Worm (Caenorhabditis elegans) whole organism, L2 larva: ENCODE data around the gene F37A8.2.

ENCODE experiments used
- C34F6.9 ChIP-seq: fragments of 150-350 bp; optimal IDR thresholded peaks from 2 replicates; lab custom pipeline; 2014; ENCODE audit warnings: missing biosample characterization, missing genetic modification characterization
- F13H6.1 ChIP-seq: sonication (generic microtip); optimal IDR thresholded peaks from 2 replicates; lab custom pipeline; 2016; ENCODE audit warnings: missing genetic modification characterization, missing compliant biosample characterization
- R02D3.7 ChIP-seq: fragments of 150-350 bp; optimal IDR thresholded peaks from 2 replicates; lab custom pipeline; 2014; ENCODE audit warnings: missing biosample characterization, missing genetic modification characterization
- Y55F3AM.14 ChIP-seq: fragments of 200-800 bp; sonication (Bioruptor generic); optimal IDR thresholded peaks from 2 replicates; lab custom pipeline; 2018; ENCODE audit warnings: mild to moderate bottlenecking, missing genetic modification characterization, missing compliant biosample characterization
- aly-2 ChIP-seq: fragments of 150-350 bp; optimal IDR thresholded peaks from 2 replicates; lab custom pipeline; 2014; ENCODE audit warnings: missing biosample characterization, missing genetic modification characterization
- ceh-16 ChIP-seq: fragments of 150-350 bp; optimal IDR thresholded peaks from 2 replicates; lab custom pipeline; 2014; ENCODE audit warnings: missing biosample characterization, missing genetic modification characterization
- ceh-82 ChIP-seq: fragments of 150-350 bp; optimal IDR thresholded peaks from 2 replicates; lab custom pipeline; 2014; ENCODE audit warnings: missing biosample characterization, missing genetic modification characterization
- dmd-4 ChIP-seq: sonication (generic microtip); optimal IDR thresholded peaks from 2 replicates; lab custom pipeline; 2017; ENCODE audit warnings: missing biosample characterization, missing genetic modification characterization
- egl-27 ChIP-seq: sonication (generic microtip); optimal IDR thresholded peaks from 3 replicates; lab custom pipeline; 2017; ENCODE audit warnings: missing biosample characterization, missing genetic modification reagents, missing genetic modification characterization
- elt-1 ChIP-seq: fragments of 150-350 bp; optimal IDR thresholded peaks from 2 replicates; lab custom pipeline; 2014; ENCODE audit warnings: missing biosample characterization, missing genetic modification characterization
- gmeb-1 ChIP-seq: fragments of 150-350 bp; optimal IDR thresholded peaks from 2 replicates; lab custom pipeline; 2014; ENCODE audit warnings: missing biosample characterization, missing genetic modification characterization
- lin-11 ChIP-seq: fragments of 150-350 bp; sonication (generic microtip); optimal IDR thresholded peaks from 2 replicates; lab custom pipeline; 2014; ENCODE audit warnings: missing biosample characterization, missing genetic modification characterization, inconsistent platforms, mixed read lengths
- lin-13 ChIP-seq: fragments of 150-350 bp; optimal IDR thresholded peaks from 2 replicates; lab custom pipeline; 2014; ENCODE audit warnings: missing biosample characterization, missing genetic modification reagents, missing genetic modification characterization
- lsy-2 ChIP-seq, 2 experiments: fragments of 150-350 bp in 1 of 2; sonication (generic microtip) in 1 of 2; optimal IDR thresholded peaks; 2 replicates each; lab custom pipeline; 2014 to 2017; ENCODE audit warnings: missing biosample characterization in 2 of 2, missing genetic modification characterization in 2 of 2
- mab-5 ChIP-seq: fragments of 150-350 bp; optimal IDR thresholded peaks from 2 replicates; lab custom pipeline; 2014; ENCODE audit warnings: missing biosample characterization, missing genetic modification characterization
- mbf-1 ChIP-seq: sonication (generic microtip); optimal IDR thresholded peaks from 2 replicates; lab custom pipeline; 2017; ENCODE audit warnings: missing biosample characterization, missing genetic modification characterization
- mdl-1 ChIP-seq, 2 experiments: fragments of 150-350 bp in 1 of 2; sonication (generic microtip) in 1 of 2; optimal IDR thresholded peaks; 2 replicates each; lab custom pipeline; 2017; ENCODE audit warnings: missing biosample characterization in 2 of 2, missing genetic modification characterization in 2 of 2
- nhr-10 ChIP-seq: sonication (generic microtip); optimal IDR thresholded peaks from 2 replicates; lab custom pipeline; 2017; ENCODE audit warnings: missing biosample characterization, missing genetic modification characterization
- nhr-11 ChIP-seq: fragments of 150-350 bp; optimal IDR thresholded peaks from 2 replicates; lab custom pipeline; 2014; ENCODE audit warnings: missing biosample characterization, missing genetic modification characterization
- nhr-12 ChIP-seq: fragments of 150-350 bp; optimal IDR thresholded peaks from 2 replicates; lab custom pipeline; 2014; ENCODE audit warnings: missing biosample characterization, missing genetic modification characterization
- nhr-129 ChIP-seq: fragments of 150-350 bp; optimal IDR thresholded peaks from 2 replicates; lab custom pipeline; 2014; ENCODE audit warnings: missing biosample characterization, missing genetic modification characterization
- nhr-21 ChIP-seq: fragments of 150-350 bp; optimal IDR thresholded peaks from 2 replicates; lab custom pipeline; 2014; ENCODE audit warnings: missing biosample characterization, missing genetic modification characterization
- nhr-23 ChIP-seq: fragments of 150-350 bp; optimal IDR thresholded peaks from 2 replicates; lab custom pipeline; 2014; ENCODE audit warnings: missing biosample characterization, missing genetic modification reagents, missing genetic modification characterization
- nhr-25 ChIP-seq: fragments of 150-350 bp; sonication (generic microtip); optimal IDR thresholded peaks from 3 replicates; lab custom pipeline; 2014; ENCODE audit warnings: missing biosample characterization, missing genetic modification characterization
- nhr-6 ChIP-seq: fragments of 150-350 bp; optimal IDR thresholded peaks from 2 replicates; lab custom pipeline; 2014; ENCODE audit warnings: missing biosample characterization, missing genetic modification characterization
- nhr-77 ChIP-seq: fragments of 150-350 bp; optimal IDR thresholded peaks from 2 replicates; lab custom pipeline; 2014; ENCODE audit warnings: missing biosample characterization, missing genetic modification characterization
- sem-4 ChIP-seq: fragments of 150-350 bp; optimal IDR thresholded peaks from 2 replicates; lab custom pipeline; 2014; ENCODE audit warnings: missing biosample characterization, missing genetic modification reagents, missing genetic modification characterization
- skn-1 ChIP-seq: sonication (generic microtip); optimal IDR thresholded peaks from 2 replicates; lab custom pipeline; 2017; ENCODE audit warnings: missing biosample characterization, missing genetic modification characterization
- sma-9 ChIP-seq, 2 experiments: fragments of 150-350 bp in 1 of 2; sonication (generic microtip) in 1 of 2; optimal IDR thresholded peaks; 2 replicates each; lab custom pipeline; 2014 to 2016; ENCODE audit warnings: missing genetic modification characterization in 2 of 2, mild to moderate bottlenecking in 1 of 2, missing biosample characterization in 1 of 2, missing compliant biosample characterization in 1 of 2, missing genetic modification reagents in 1 of 2, moderate library complexity in 1 of 2
- snpc-4 ChIP-seq: fragments of 150-350 bp; optimal IDR thresholded peaks from 2 replicates; lab custom pipeline; 2014; ENCODE audit warnings: missing biosample characterization, missing genetic modification characterization
- unc-39 ChIP-seq: fragments of 150-350 bp; optimal IDR thresholded peaks from 2 replicates; lab custom pipeline; 2014; ENCODE audit warnings: missing biosample characterization, missing genetic modification characterization
- unc-55 ChIP-seq: fragments of 150-350 bp; sonication (generic microtip); optimal IDR thresholded peaks from 3 replicates; lab custom pipeline; 2014; ENCODE audit warnings: missing biosample characterization, missing genetic modification reagents, missing genetic modification characterization
- ztf-1 ChIP-seq: fragments of 200-800 bp; sonication (Bioruptor generic); conservative IDR thresholded peaks from 2 replicates; pipeline ENCODE4 v1.3.6; 2022; ENCODE audit warnings: missing genetic modification characterization, missing compliant biosample characterization
- ztf-11 ChIP-seq: sonication (generic microtip); optimal IDR thresholded peaks from 2 replicates; lab custom pipeline; 2017; ENCODE audit warnings: missing biosample characterization, missing genetic modification characterization
- ztf-4 ChIP-seq: fragments of 150-350 bp; optimal IDR thresholded peaks from 2 replicates; lab custom pipeline; 2014; ENCODE audit warnings: missing biosample characterization, missing genetic modification characterization

The F37A8.2 gene

DNA sequence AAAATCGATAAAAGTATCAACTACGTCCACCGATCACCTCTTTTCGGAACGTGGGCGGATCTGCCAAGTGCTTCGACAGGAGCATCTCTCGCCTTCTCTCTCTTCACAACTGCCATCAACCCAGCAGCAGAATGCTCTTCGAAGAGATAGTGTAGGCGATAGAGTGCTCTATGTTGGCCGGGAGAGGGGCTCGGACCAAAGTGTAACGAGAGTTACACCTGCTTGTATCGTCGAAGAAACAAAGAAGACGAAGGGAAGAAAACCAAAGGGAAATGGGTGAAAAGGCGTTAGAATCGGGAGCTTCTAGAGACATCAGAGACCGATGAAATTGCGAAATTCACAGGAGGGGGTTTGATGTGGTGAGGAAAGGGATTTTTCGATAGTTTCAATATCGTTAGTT is 16.5 kb downstream of the F37A8.2 start (continued):
- TF ChIP-seq nhr-77 (tag; lab: Kevin White, UChicago) (no peak), ceh-16 (tag; lab: Kevin White, UChicago) (no peak), egl-27 (tag; lab: Kevin White, UChicago) (no peak), R02D3.7 (tag; lab: Kevin White, UChicago) (no peak), nhr-12 (no peak), lin-13 (GFP tag; lab: Kevin White, UChicago) (no peak), skn-1 (tag; lab: Kevin White, UChicago) (no peak)

DNA sequence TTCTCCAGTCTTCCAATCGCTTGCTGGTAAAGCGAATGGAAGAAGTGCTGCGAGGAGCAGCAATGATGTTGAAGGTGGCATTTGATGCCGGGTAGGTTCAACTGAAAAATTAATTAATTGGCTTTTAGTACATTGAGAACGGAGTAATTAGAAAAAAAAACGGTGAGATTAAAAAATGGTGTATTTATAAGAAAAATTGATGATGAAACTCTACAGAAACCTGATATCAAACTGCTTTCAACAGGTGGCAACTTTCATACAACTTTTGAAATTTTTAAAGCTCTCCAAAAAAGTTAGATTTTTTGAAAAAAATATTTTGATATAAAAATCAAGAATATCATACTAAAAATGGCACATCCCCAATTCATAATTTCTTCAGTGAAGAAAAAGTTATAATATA is 17.3 kb downstream of the F37A8.2 start, which contains the start of gene pat-3:
Gene pat-3 (minus strand): TSS at position 101 of the 400 bp plus-strand sequence.
- TF ChIP-seq gmeb-1 (tag; lab: Kevin White, UChicago) (no peak), elt-1 (tag; lab: Kevin White, UChicago) (no peak), Y55F3AM.14 (GFP tag; lab: Kevin White, UChicago) (no peak), nhr-10 (tag; lab: Kevin White, UChicago) (no peak), mdl-1 (tag; optimal IDR thresholded peaks at IDR 0.05; lab: Kevin White, UChicago) (no peak), ztf-1 (GFP tag; lab: Robert Waterston, UW) (no peak), unc-55 (GFP tag; lab: Kevin White, UChicago) (no peak), lin-11 (tag; lab: Kevin White, UChicago) (no peak), nhr-6 (tag; lab: Kevin White, UChicago) (no peak), F13H6.1 (no peak), lin-13 (GFP tag; lab: Kevin White, UChicago) (no peak), lsy-2 (tag; optimal IDR thresholded peaks at IDR 0.05; lab: Kevin White, UChicago) (no peak), nhr-23 (tag; lab: Kevin White, UChicago) (no peak)

DNA sequence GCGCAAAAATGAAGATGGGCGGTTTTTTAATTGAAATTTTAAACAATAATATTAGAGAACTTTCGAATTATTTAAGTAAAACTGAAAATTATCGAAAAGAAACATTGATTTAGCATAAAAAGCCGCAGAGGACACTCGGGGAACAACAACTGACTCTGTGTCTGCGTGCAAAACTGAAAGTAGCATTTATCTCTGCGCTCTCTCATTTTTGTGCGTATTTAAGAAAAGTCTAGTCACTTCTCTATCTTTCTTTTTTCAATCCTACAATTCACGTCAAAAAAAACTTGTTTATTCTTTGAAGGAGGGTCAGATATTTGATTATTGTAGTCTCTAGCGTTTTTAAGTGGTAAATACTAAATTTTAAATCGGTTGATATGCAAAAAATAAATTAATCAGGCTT is 23.1 kb downstream of the F37A8.2 start:
- TF ChIP-seq nhr-11 (tag; lab: Kevin White, UChicago) = no peak
- no peak for TF ChIP-seq mdl-1 (tag; optimal IDR thresholded peaks at IDR 0.05; lab: Kevin White, UChicago)
- peak; percentile 44 for TF ChIP-seq nhr-129
- TF ChIP-seq nhr-21 (tag; lab: Kevin White, UChicago) = no peak
- TF ChIP-seq mab-5 = no peak
- TF ChIP-seq lsy-2 (tag; optimal IDR thresholded peaks at IDR 0.05; lab: Kevin White, UChicago) = peak in 1 of 2 experiments; percentile 44
- TF ChIP-seq ztf-4 = peak; percentile 18
- peak; percentile 48 for TF ChIP-seq unc-55 (GFP tag; lab: Kevin White, UChicago)
- peak; percentile 66 for TF ChIP-seq C34F6.9 (tag; lab: Kevin White, UChicago)
- TF ChIP-seq lin-11 (tag; lab: Kevin White, UChicago) = no peak
- peak; percentile 5 for TF ChIP-seq sma-9 (GFP tag; optimal IDR thresholded peaks at IDR 0.05; lab: Kevin White, UChicago)
- TF ChIP-seq sma-9 (tag; optimal IDR thresholded peaks at IDR 0.05; lab: Kevin White, UChicago) = no peak

DNA sequence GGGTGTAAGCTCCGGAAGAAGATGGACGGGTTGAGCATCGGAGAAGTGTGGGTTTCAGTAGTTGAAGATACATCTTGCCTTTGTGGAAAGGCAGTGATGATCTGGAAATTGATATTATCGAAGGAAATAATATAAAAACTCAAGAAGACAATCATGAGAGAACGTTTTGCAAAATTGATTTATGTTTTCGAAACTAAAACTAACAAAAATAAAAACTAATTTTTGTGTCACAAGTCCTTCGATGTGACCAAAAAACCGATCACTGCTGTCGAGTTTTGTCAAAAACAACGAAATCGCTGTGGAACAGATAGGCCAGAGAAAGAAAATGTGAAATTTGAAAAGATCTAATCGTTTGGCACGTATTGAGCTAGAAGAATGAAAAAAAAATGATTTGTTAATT is 23.7 kb downstream of the F37A8.2 start, which contains the start of gene mmcm-1:
Gene mmcm-1 (minus strand): TSS at position 101 of the 400 bp plus-strand sequence.
- TF ChIP-seq egl-27 (tag; lab: Kevin White, UChicago) (no peak), aly-2 (tag; lab: Kevin White, UChicago) (no peak), lin-13 (GFP tag; lab: Kevin White, UChicago) (no peak), snpc-4 (tag; lab: Kevin White, UChicago) (no peak), sma-9 (GFP tag; optimal IDR thresholded peaks at IDR 0.05; lab: Kevin White, UChicago) (no peak), sma-9 (tag; optimal IDR thresholded peaks at IDR 0.05; lab: Kevin White, UChicago) (no peak), mab-5 (no peak), nhr-77 (tag; lab: Kevin White, UChicago) (no peak), sem-4 (tag; lab: Kevin White, UChicago) (no peak), R02D3.7 (tag; lab: Kevin White, UChicago) (no peak), ceh-82 (tag; lab: Kevin White, UChicago) (no peak), nhr-25 (tag; lab: Kevin White, UChicago) (no peak), Y55F3AM.14 (GFP tag; lab: Kevin White, UChicago) (no peak), unc-39 (tag; lab: Kevin White, UChicago) (no peak), mbf-1 (tag; lab: Kevin White, UChicago) (no peak), mdl-1 (tag; optimal IDR thresholded peaks at IDR 0.05; lab: Kevin White, UChicago) (no peak), nhr-6 (tag; lab: Kevin White, UChicago) (no peak), ztf-11 (tag; lab: Kevin White, UChicago) (no peak), dmd-4 (tag; lab: Kevin White, UChicago) (no peak)
- TF ChIP-seq, all 48 proteins: peak for 0
